Fruit fly (Drosophila melanogaster) whole organism, adult: Measurements from ENCODE around the gene CG13445.

Experiments
- CG11617 ChIP-seq: fragments of 200-800 bp; sonication (Bioruptor generic); optimal IDR thresholded peaks from 2 replicates; lab custom pipeline; 2017; ENCODE audit warnings: mild to moderate bottlenecking, missing biosample characterization, missing genetic modification reagents, missing genetic modification characterization
- CG12768 ChIP-seq: fragments of 200-800 bp; sonication (Bioruptor generic); optimal IDR thresholded peaks from 2 replicates; lab custom pipeline; 2017; ENCODE audit warnings: missing biosample characterization, missing genetic modification characterization, mild to moderate bottlenecking, moderate library complexity, missing genetic modification reagents
- CG33017 ChIP-seq: fragments of 200-800 bp; sonication (Bioruptor generic); optimal IDR thresholded peaks from 2 replicates; lab custom pipeline; 2018; ENCODE audit warnings: missing biosample characterization, mild to moderate bottlenecking, missing genetic modification characterization, moderate library complexity
- CG5204 ChIP-seq: fragments of 200-800 bp; sonication (Bioruptor generic); optimal IDR thresholded peaks from 2 replicates; lab custom pipeline; 2016; ENCODE audit warnings: missing biosample characterization, missing genetic modification characterization
- CG7045 ChIP-seq: fragments of 200-800 bp; sonication (Bioruptor generic); optimal IDR thresholded peaks from 2 replicates; lab custom pipeline; 2017; ENCODE audit warnings: missing biosample characterization, mild to moderate bottlenecking, missing genetic modification characterization
- Crg-1 ChIP-seq: fragments of 200-800 bp; sonication (Bioruptor generic); optimal IDR thresholded peaks from 2 replicates; lab custom pipeline; 2016; ENCODE audit warnings: missing biosample characterization, missing genetic modification characterization
- cic ChIP-seq: fragments of 200-800 bp; sonication (Bioruptor generic); optimal IDR thresholded peaks from 2 replicates; lab custom pipeline; 2017; ENCODE audit warnings: missing biosample characterization, mild to moderate bottlenecking, missing genetic modification characterization, moderate library complexity
- kay ChIP-seq: fragments of 200-800 bp; sonication (Bioruptor generic); peaks from one replicate; lab custom pipeline; 2016; ENCODE audit warnings: missing biosample characterization, missing genetic modification characterization, borderline replicate concordance
- ovo ChIP-seq: fragments of 200-800 bp; sonication (Bioruptor generic); optimal IDR thresholded peaks from 2 replicates; lab custom pipeline; 2016; ENCODE audit warnings: missing biosample characterization, missing genetic modification characterization
- pad ChIP-seq: fragments of 200-800 bp; sonication (Bioruptor generic); optimal IDR thresholded peaks from 3 replicates; lab custom pipeline; 2017; ENCODE audit warnings: missing biosample characterization, missing genetic modification characterization, mild to moderate bottlenecking, moderate library complexity, missing genetic modification reagents
- tj ChIP-seq: fragments of 200-800 bp; sonication (Bioruptor generic); optimal IDR thresholded peaks from 3 replicates; lab custom pipeline; 2017; ENCODE audit warnings: missing biosample characterization, mild to moderate bottlenecking, missing genetic modification characterization, moderate library complexity

dm6 chr3L:15816143-15816487 lies 6.8 kb downstream of the CG13445 start, which contains the start of gene fwe:
- no peak for TF ChIP-seq Crg-1 (GFP tag; lab: Kevin White, UChicago)
- TF ChIP-seq tj (GFP tag; lab: Kevin White, UChicago), result peak; percentile 73
- no peak for TF ChIP-seq CG12768 (GFP tag; lab: Kevin White, UChicago)
- TF ChIP-seq pad (GFP tag; lab: Kevin White, UChicago), result no peak
- TF ChIP-seq ovo (GFP tag; lab: Kevin White, UChicago), result no peak
- no peak for TF ChIP-seq cic
- no peak for TF ChIP-seq CG5204 (GFP tag; lab: Kevin White, UChicago)
- no peak for TF ChIP-seq CG7045
- TF ChIP-seq CG11617 (GFP tag; lab: Kevin White, UChicago), result no peak
- no peak for TF ChIP-seq CG33017 (tag; lab: Kevin White, UChicago)
- TF ChIP-seq kay, result no peak
